Fruit fly (Drosophila melanogaster): ENCODE measurements around the gene Prosbeta3.

DNA sequence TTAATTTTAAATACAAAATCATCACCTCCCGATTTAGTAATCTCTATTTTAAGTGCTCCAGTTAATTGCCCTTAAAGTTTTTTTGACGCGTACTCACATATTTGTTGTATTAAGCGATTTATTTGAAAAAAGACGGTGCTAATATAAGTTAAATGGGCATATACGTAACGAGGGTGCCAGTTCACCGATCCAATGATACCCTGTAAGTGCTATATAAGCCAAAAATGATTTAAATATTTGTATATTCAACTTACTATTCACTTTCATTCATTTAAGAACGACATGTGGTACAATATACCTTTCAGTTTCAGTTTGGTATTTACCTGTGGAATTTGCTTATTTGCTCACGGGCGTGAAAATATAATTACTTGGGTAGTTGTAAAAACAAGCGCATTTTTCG, 3.5 kb downstream of the Prosbeta3 start:
- TF ChIP-seq usp (GFP tag; optimal IDR thresholded peaks at IDR 0.05) (no peak), Dll (optimal IDR thresholded peaks at IDR 0.05) (no peak), psq (optimal IDR thresholded peaks at IDR 0.05) (no peak), pan (optimal IDR thresholded peaks at IDR 0.05) (no peak), CG8478 (optimal IDR thresholded peaks at IDR 0.05) (no peak), EcR (GFP tag; optimal IDR thresholded peaks at IDR 0.05) (no peak)

Data from whole organism.